Worm (Caenorhabditis elegans): ENCODE results near the gene rcd-1.

rcd-1 gene

ce11 chrII:3741584-3741983, 12.1 kb upstream of the rcd-1 start, which contains the start of gene F12E12.1:
Gene F12E12.1 (plus strand): TSS chrII:3741884.
- TF ChIP-seq hlh-6 (tag; optimal IDR thresholded peaks at IDR 0.05) (no peak), lim-6 (tag; optimal IDR thresholded peaks at IDR 0.05) (no peak), ztf-16 (tag; optimal IDR thresholded peaks at IDR 0.05) (no peak), ceh-48 (tag; optimal IDR thresholded peaks at IDR 0.05) (no peak), ceh-19 (GFP tag; optimal IDR thresholded peaks at IDR 0.05) (no peak), npax-4 (tag; optimal IDR thresholded peaks at IDR 0.05) (no peak), lin-11 (tag; optimal IDR thresholded peaks at IDR 0.05) (no peak), ceh-22 (tag; optimal IDR thresholded peaks at IDR 0.05) (no peak), pqm-1 (tag; optimal IDR thresholded peaks at IDR 0.05) (no peak), unc-3 (GFP tag; conservative IDR thresholded peaks at IDR 0.05) (no peak), unc-3 (tag; optimal IDR thresholded peaks at IDR 0.05) (no peak), hlh-15 (tag; optimal IDR thresholded peaks at IDR 0.05) (no peak), pros-1 (tag; optimal IDR thresholded peaks at IDR 0.05) (no peak), ref-2 (tag; optimal IDR thresholded peaks at IDR 0.05) (no peak), pax-1 (tag; optimal IDR thresholded peaks at IDR 0.05) (no peak), K09A11.1 (tag; optimal IDR thresholded peaks at IDR 0.05; ENCODE audit: insufficient read depth) (no peak), unc-55 (GFP tag; optimal IDR thresholded peaks at IDR 0.05) (no peak), pha-4 (tag; optimal IDR thresholded peaks at IDR 0.05) (no peak), hlh-13 (GFP tag; optimal IDR thresholded peaks at IDR 0.05) (no peak), fkh-10 (GFP tag; optimal IDR thresholded peaks at IDR 0.05) (no peak), zip-5 (tag; optimal IDR thresholded peaks at IDR 0.05) (no peak)

DNA sequence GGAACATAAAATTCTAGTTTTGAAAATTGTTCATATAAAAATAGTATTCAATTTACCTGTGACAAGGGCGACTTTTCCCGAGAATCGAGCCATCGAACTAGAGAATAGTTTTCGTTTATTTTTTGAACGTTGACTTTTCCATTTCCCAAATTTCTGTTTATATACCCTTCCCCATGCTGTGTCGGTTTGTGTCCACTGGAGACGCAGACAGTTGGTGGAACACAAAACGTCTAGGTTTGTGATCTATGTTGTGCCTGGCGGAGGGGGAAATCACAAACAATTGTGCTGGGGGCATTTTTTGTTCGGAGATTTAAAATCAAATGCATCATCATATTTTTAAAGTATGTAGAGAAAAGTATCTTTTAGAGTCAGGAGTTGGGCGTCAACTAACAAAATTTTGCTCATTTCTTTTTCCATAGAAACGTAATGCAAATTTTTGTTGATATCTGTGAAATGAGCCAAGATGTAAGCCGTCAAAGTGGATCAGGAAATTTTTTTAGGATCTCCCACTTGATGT, 10.0 kb upstream of the rcd-1 start, which contains the start of gene nta-1:
TSS of gene nta-1 (minus strand) at position 131 of the 517 bp plus-strand sequence.
- TF ChIP-seq T23F11.4 (GFP tag; optimal IDR thresholded peaks at IDR 0.05) (no peak), sox-4 (tag; optimal IDR thresholded peaks at IDR 0.05) (no peak), hlh-30 (tag; optimal IDR thresholded peaks at IDR 0.05; ENCODE audit: insufficient read depth) (no peak), madf-2 (tag; optimal IDR thresholded peaks at IDR 0.05) (no peak), ztf-16 (tag; optimal IDR thresholded peaks at IDR 0.05) (no peak), lin-11 (tag; optimal IDR thresholded peaks at IDR 0.05) (no peak), ama-1 (optimal IDR thresholded peaks at IDR 0.05) (no peak), eyg-1 (tag; optimal IDR thresholded peaks at IDR 0.05) (no peak), odd-2 (tag; optimal IDR thresholded peaks at IDR 0.05) (no peak), ref-2 (tag; optimal IDR thresholded peaks at IDR 0.05) (no peak), pat-9 (tag; optimal IDR thresholded peaks at IDR 0.05) (no peak), ceh-19 (GFP tag; optimal IDR thresholded peaks at IDR 0.05) (no peak), syd-9 (tag; optimal IDR thresholded peaks at IDR 0.05) (no peak), unc-86 (tag; optimal IDR thresholded peaks at IDR 0.05) (no peak), sdc-2 (tag; optimal IDR thresholded peaks at IDR 0.05) (no peak)

- TF ChIP-seq ceh-30 (tag; optimal IDR thresholded peaks at IDR 0.05) (no peak), ama-1 (optimal IDR thresholded peaks at IDR 0.05) (no peak), tbx-7 (tag; optimal IDR thresholded peaks at IDR 0.05) (no peak), hlh-6 (tag; optimal IDR thresholded peaks at IDR 0.05) (no peak)
Measured at ce11 chrII:3747405-3747804, 6.3 kb upstream of the rcd-1 start, which contains the start of gene fbxb-92. Gene fbxb-92 (minus strand): TSS chrII:3747505.

DNA sequence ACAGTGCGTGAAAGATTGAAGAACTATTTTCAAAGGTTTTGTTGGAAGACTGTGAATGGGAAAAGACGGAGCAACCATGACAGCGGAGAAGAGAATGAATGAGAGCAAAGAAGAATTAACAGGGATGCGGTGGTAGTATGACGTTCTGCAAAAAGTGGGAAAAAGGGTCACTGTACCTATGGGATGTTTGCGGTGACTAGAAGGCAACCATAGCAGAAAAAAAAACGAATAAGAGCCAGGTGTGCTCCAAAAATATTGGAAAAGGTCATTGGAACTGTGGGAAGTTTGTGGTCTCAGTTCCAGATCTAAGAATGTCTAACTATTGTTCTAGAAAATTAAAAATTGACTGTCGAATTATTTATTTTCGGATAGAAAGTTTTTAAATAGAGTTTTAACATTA, 5.0 kb upstream of the rcd-1 start, which contains the start of gene fbxb-90:
TSS of gene fbxb-90 (minus strand) at position 101 of the 400 bp plus-strand sequence.
- no peak for TF ChIP-seq unc-55 (GFP tag; optimal IDR thresholded peaks at IDR 0.05)
- TF ChIP-seq pha-2 (tag; optimal IDR thresholded peaks at IDR 0.05), result no peak
- TF ChIP-seq ahr-1 (tag; optimal IDR thresholded peaks at IDR 0.05), result no peak
- TF ChIP-seq pha-4 (tag; optimal IDR thresholded peaks at IDR 0.05), result no peak
